Fruit fly (Drosophila melanogaster): ENCODE results near the gene IM33.

DNA sequence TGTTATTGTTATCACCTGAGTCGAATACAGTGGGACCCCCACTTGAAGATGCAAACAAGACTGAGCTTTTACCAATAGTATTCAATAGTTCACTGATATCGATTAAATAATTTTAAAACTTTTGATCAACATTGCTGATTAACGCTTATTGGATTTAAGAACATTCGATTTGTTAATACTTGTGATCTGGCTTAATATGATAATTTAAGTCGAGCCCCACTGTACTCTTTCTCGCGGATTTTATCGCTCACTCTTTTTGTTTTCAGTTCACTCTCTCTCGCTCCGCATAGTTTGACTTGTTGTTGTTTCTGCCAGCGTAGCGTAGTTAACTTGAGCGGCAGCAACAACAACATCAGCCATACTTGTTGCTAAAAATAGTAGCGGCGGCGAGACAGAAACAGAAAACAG lies 40.8 kb downstream of the IM33 start:
- peak; percentile 99 for TF ChIP-seq OdsH (GFP tag; optimal IDR thresholded peaks at IDR 0.05)
- TF ChIP-seq fru (GFP tag; optimal IDR thresholded peaks at IDR 0.05): peak; percentile 99
- TF ChIP-seq dl (GFP tag; optimal IDR thresholded peaks at IDR 0.05; ENCODE audit: insufficient read depth in 1 of 2, partially characterized antibody in 2 of 2): no peak
- peak; percentile 99 for TF ChIP-seq HLH106 (tag; optimal IDR thresholded peaks at IDR 0.05)
- peak; percentile 96 for TF ChIP-seq tai (GFP tag; optimal IDR thresholded peaks at IDR 0.05)
- no peak for TF ChIP-seq usp (GFP tag; optimal IDR thresholded peaks at IDR 0.05)
- TF ChIP-seq pan (optimal IDR thresholded peaks at IDR 0.05): no peak
- no peak for TF ChIP-seq Hr78 (GFP tag; optimal IDR thresholded peaks at IDR 0.05)
- peak; percentile 96 for TF ChIP-seq CG32264 (GFP tag; optimal IDR thresholded peaks at IDR 0.05)
- TF ChIP-seq psq (GFP tag; optimal IDR thresholded peaks at IDR 0.05): peak; percentile 98
- no peak for TF ChIP-seq Myc (optimal IDR thresholded peaks at IDR 0.05)
- no peak for TF ChIP-seq Dfd (GFP tag; optimal IDR thresholded peaks at IDR 0.05)
- peak; percentile 99 for TF ChIP-seq Sp1 (GFP tag; optimal IDR thresholded peaks at IDR 0.05)
- TF ChIP-seq h (GFP tag; optimal IDR thresholded peaks at IDR 0.05): peak; percentile 99

All from whole organism, wandering third instar larva.